Worm (Caenorhabditis elegans) whole organism, mixed stage, embryonic: ENCODE measurements around the gene toca-2.

Source experiments
- blmp-1 ChIP-seq: fragments of 150-350 bp; optimal IDR thresholded peaks from 2 replicates; lab custom pipeline; 2014; ENCODE audit warnings: missing biosample characterization, missing genetic modification characterization
- ces-1 ChIP-seq: fragments of 150-350 bp; optimal IDR thresholded peaks from 2 replicates; lab custom pipeline; 2014; ENCODE audit warnings: missing biosample characterization, missing genetic modification reagents, missing genetic modification characterization
- nhr-12 ChIP-seq: fragments of 150-350 bp; optimal IDR thresholded peaks from 2 replicates; lab custom pipeline; 2014; ENCODE audit warnings: missing biosample characterization, missing genetic modification characterization
- nhr-28 ChIP-seq: fragments of 150-350 bp; optimal IDR thresholded peaks from 2 replicates; lab custom pipeline; 2014; ENCODE audit warnings: missing biosample characterization, missing genetic modification characterization
- nhr-76 ChIP-seq: sonication (generic microtip); optimal IDR thresholded peaks from 2 replicates; lab custom pipeline; 2017; ENCODE audit warnings: missing biosample characterization, missing genetic modification characterization
- snpc-4 ChIP-seq: fragments of 150-350 bp; optimal IDR thresholded peaks from 2 replicates; lab custom pipeline; 2014; ENCODE audit warnings: missing biosample characterization, missing genetic modification characterization

DNA sequence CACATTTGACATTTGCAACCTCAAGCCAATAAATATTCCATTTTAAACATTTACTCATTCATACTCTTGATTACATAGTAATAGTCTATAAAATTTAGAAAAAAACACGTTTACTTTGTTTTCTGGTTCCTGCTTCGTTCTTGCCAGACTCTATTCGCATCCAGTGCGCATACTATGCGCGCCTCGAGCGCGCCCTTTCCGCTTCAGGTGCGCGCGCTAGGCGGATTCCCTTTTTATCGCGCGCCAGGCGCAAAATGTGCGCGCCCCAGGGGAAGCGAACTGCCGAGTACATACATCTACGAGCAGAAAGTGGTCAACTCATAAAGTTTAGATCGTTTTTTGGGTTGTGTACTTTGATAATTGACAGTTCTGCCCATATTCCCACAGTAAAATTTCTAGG is 14.3 kb upstream of the toca-2 start:
- TF ChIP-seq nhr-28, result no peak
- no peak for TF ChIP-seq nhr-12 (tag; lab: Kevin White, UChicago)
- TF ChIP-seq blmp-1, result no peak
- no peak for TF ChIP-seq ces-1
- no peak for TF ChIP-seq snpc-4 (tag; lab: Kevin White, UChicago)
- no peak for TF ChIP-seq nhr-76 (tag; lab: Kevin White, UChicago)
